Worm (Caenorhabditis elegans): ENCODE data around the gene C03A3.9.
A peak's percentile ranks its signal among the peaks of the same experiment; 100 is the strongest.

The C03A3.9 gene

DNA sequence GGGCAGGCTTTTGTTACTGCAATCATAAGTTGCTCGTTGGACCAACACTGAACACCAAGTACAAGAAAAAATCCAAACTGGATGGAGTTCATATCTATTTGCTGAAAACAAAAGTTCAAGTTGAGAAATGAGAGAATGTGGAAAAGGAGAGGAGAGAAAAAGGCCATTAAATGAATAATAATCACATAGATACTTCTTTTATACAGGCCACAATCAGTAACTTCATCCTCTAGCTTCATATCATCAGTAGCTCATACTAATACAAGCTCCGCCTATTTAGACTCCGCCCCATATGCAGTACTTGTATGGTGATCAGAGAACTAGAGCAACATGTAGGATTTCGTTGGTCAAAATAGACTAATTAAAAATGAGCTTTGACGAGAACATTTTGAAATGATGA, 12.5 kb downstream of the C03A3.9 start, which contains the start of gene F38B2.2:
TSS of gene F38B2.2 (minus strand) at position 101 of the 400 bp plus-strand sequence.
- TF ChIP-seq mec-3 (tag; optimal IDR thresholded peaks at IDR 0.05; ENCODE audit: borderline replicate concordance) (no peak), sox-2 (GFP tag; IDR thresholded peaks at IDR 0.05) (no peak), elt-4 (tag; optimal IDR thresholded peaks at IDR 0.05) (no peak), hlh-6 (tag; optimal IDR thresholded peaks at IDR 0.05) (no peak), ceh-19 (GFP tag; optimal IDR thresholded peaks at IDR 0.05) (no peak), ref-2 (tag; optimal IDR thresholded peaks at IDR 0.05) (no peak), unc-86 (tag; optimal IDR thresholded peaks at IDR 0.05) (no peak), ttx-3 (tag; optimal IDR thresholded peaks at IDR 0.05) (no peak), gmeb-2 (tag; optimal IDR thresholded peaks at IDR 0.05) (no peak), Y22D7AL.16 (tag; optimal IDR thresholded peaks at IDR 0.05) (no peak), ceh-9 (tag; optimal IDR thresholded peaks at IDR 0.05) (no peak), ceh-18 (tag; optimal IDR thresholded peaks at IDR 0.05) (no peak), ahr-1 (tag; optimal IDR thresholded peaks at IDR 0.05) (no peak), K02D7.2 (tag; optimal IDR thresholded peaks at IDR 0.05) (no peak), hlh-13 (GFP tag; optimal IDR thresholded peaks at IDR 0.05) (no peak), pha-4 (tag; optimal IDR thresholded peaks at IDR 0.05) (no peak), ztf-16 (tag; optimal IDR thresholded peaks at IDR 0.05) (no peak), zip-5 (tag; optimal IDR thresholded peaks at IDR 0.05) (no peak)

DNA sequence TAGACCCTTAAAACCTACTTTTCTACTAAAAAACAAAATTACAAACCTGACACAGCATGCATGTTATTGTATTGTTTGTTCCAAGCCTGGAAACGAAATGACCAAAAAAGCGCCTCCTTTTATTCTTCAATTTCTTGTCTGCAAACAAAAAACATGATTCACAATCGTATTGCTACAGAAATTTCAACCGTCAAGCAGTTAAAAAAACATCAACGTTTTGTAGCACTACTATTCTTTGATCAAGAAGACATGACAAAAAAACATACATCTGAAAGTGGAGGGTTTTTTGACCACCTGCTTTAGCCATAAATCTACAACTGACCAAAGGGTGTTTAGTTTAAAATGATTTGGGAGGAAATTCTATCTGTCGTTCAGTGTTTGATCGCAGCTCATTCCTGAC, 14.3 kb downstream of the C03A3.9 start, which contains the start of gene F38B2.6:
TSS of gene F38B2.6 (minus strand) at position 101 of the 400 bp plus-strand sequence.
- no peak for TF ChIP-seq rnt-1 (tag; optimal IDR thresholded peaks at IDR 0.05)

DNA sequence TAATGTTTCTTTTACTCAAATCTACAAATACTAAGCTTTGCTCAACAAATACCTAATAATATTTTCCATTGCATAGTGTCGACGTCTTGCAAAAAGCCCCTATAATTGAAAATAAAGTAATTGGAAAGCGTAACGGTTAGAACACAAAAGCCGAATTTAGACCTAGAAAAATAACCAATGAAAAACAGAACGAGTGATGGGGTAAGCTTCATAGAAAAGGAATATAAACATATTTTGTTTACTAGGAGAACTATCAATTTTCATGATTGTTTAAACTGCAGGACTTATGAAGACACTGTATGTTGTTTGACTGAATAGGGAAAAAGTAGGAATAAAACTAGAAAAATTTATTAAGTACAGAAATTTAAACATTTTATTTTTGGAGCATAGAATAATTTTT, 19.4 kb downstream of the C03A3.9 start, which contains the start of gene F38B2.3:
TSS of gene F38B2.3 (minus strand) at position 101 of the 400 bp plus-strand sequence.
- TF ChIP-seq ceh-30 (tag; optimal IDR thresholded peaks at IDR 0.05), result no peak
- TF ChIP-seq K02D7.2 (tag; optimal IDR thresholded peaks at IDR 0.05), result no peak
- TF ChIP-seq ceh-45 (GFP tag; IDR thresholded peaks at IDR 0.05), result no peak
- no peak for TF ChIP-seq Y22D7AL.16 (tag; optimal IDR thresholded peaks at IDR 0.05)
- no peak for TF ChIP-seq dve-1 (tag; optimal IDR thresholded peaks at IDR 0.05)
- no peak for TF ChIP-seq ceh-14 (tag; optimal IDR thresholded peaks at IDR 0.05)
- TF ChIP-seq ceh-24 (tag; optimal IDR thresholded peaks at IDR 0.05), result no peak
- TF ChIP-seq unc-42 (tag; optimal IDR thresholded peaks at IDR 0.05), result no peak
- TF ChIP-seq ref-2 (tag; optimal IDR thresholded peaks at IDR 0.05), result no peak

DNA sequence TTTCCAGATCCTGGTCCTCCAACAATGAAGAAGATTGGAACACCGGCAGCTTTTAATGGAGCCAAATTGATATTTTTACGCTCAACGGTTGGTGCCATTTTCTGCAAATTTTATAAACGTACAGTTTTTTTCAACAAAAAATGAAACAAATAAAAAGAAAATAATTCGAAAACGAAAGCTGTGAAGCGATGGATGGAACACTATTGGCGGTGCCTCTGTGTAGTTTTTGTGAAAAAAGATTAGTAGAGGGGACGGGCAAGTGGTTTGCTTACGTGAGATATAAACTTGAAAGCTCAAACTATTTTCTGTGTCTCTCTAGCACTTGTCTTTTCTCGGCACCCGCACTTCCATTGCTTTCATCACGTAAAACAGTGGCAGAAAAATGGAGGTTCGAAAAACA, 20.8 kb downstream of the C03A3.9 start, which contains the start of gene F38B2.4:
TSS of gene F38B2.4 (minus strand) at position 101 of the 400 bp plus-strand sequence.
- TF ChIP-seq C08G9.2 (tag; optimal IDR thresholded peaks at IDR 0.05) (no peak), F13H6.1 (tag; optimal IDR thresholded peaks at IDR 0.05) (no peak), pax-1 (tag; optimal IDR thresholded peaks at IDR 0.05) (no peak)

DNA sequence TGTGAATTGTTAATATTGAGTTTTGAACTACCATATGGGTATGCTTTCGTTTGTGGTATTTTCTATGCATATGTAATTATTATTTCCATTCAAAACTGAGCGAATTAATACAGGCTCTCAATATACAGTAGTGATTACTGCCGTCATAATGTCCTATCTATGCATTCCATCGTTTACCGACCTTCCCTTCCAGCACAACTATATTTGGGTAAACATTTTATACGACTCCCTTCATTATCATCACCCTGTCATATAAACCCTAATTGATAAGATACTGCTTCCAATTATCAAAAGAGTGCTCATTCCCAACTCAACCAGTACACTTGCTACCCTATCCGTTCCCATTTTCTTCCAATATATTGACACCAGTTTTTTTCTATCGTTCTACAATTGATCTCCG, 23.1 kb downstream of the C03A3.9 start:
- TF ChIP-seq K02D7.2 (tag; optimal IDR thresholded peaks at IDR 0.05) (no peak), elt-2 (tag; optimal IDR thresholded peaks at IDR 0.05) (peak; percentile 77)

DNA sequence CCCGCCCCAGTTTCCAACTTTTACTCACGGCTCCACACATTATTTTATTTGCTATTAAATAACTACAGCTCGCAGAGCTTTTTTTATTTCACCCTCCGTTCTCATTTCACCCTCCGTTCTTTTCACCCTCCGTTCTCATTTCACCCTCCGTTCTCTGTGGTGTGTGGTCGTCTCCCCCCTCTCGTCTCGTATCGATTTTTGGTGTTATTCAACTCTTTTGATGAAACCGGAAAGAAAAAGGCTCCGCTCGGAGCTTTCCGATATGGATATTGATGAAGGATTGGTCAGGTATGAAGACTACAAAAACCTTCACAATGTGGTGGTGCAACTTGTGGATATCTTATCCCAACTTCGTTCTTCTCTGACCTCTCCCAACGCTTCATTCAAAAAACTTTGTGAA, 23.7 kb downstream of the C03A3.9 start:
- TF ChIP-seq ceh-48 (tag; optimal IDR thresholded peaks at IDR 0.05) (peak; percentile 72), dve-1 (tag; optimal IDR thresholded peaks at IDR 0.05) (no peak)

DNA sequence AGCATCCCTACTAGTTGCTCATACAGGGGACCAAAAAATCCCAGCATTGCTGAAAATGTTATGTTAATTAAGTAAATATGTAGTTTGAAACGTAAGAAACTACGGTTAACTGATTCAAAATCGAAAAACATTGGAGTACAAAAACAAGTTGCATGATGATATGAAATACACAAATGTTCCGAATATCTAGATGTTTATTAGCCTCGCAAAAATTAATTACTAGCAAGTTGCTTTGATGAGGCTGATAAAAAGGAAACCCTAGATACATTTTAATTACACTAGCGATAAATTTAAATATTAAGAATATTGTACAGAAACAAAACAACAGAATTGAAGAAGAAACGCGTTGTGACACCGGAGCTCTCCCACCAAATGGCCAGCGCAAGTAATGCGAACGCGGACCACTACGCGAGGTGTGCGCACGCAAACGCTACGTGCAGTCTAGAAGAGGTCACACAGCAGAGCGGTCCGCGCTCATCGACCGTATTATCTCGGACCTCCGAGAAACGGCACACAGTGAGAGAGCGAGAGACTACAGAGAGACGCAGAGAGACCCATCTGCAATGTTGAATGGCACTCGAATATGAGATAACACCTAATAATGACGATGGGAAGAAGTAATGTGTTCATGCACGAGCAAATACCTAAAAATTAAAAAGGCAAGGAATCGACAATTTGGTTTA, 30.0 kb downstream of the C03A3.9 start, which contains the start of gene inx-2:
TSS of gene inx-2 (minus strand) at position 51 of the 683 bp plus-strand sequence.
- TF ChIP-seq zip-5 (tag; optimal IDR thresholded peaks at IDR 0.05) (no peak), che-1 (tag; optimal IDR thresholded peaks at IDR 0.05) (no peak), nhr-232 (tag; optimal IDR thresholded peaks at IDR 0.05) (no peak), C08G9.2 (tag; optimal IDR thresholded peaks at IDR 0.05) (no peak), hlh-6 (tag; optimal IDR thresholded peaks at IDR 0.05) (no peak), pax-1 (tag; optimal IDR thresholded peaks at IDR 0.05) (peak; percentile 48), odd-2 (tag; optimal IDR thresholded peaks at IDR 0.05) (no peak), lim-6 (tag; optimal IDR thresholded peaks at IDR 0.05) (no peak), sox-4 (tag; optimal IDR thresholded peaks at IDR 0.05) (no peak), mec-3 (tag; optimal IDR thresholded peaks at IDR 0.05; ENCODE audit: borderline replicate concordance) (no peak), pat-9 (tag; optimal IDR thresholded peaks at IDR 0.05) (no peak), sox-2 (GFP tag; IDR thresholded peaks at IDR 0.05) (no peak), unc-55 (GFP tag; optimal IDR thresholded peaks at IDR 0.05) (no peak), ceh-9 (tag; optimal IDR thresholded peaks at IDR 0.05) (no peak), K09A11.1 (tag; optimal IDR thresholded peaks at IDR 0.05; ENCODE audit: insufficient read depth) (no peak), nfya-1 (tag; optimal IDR thresholded peaks at IDR 0.05) (no peak), npax-4 (tag; optimal IDR thresholded peaks at IDR 0.05) (no peak)
